Worm (Caenorhabditis elegans) whole organism, L2 larva: Measurements from ENCODE around the gene rcd-1.

Source experiments
- F13H6.1 ChIP-seq: sonication (generic microtip); optimal IDR thresholded peaks from 2 replicates; lab custom pipeline; 2016; ENCODE audit warnings: missing genetic modification characterization, missing compliant biosample characterization
- aly-2 ChIP-seq: fragments of 150-350 bp; optimal IDR thresholded peaks from 2 replicates; lab custom pipeline; 2014; ENCODE audit warnings: missing biosample characterization, missing genetic modification characterization
- ama-1 ChIP-seq: fragments of 150-350 bp; optimal IDR thresholded peaks from 2 replicates; lab custom pipeline; 2018; ENCODE audit warnings: inconsistent platforms
- fos-1 ChIP-seq: fragments of 150-350 bp; optimal IDR thresholded peaks from 2 replicates; lab custom pipeline; 2014; ENCODE audit warnings: missing biosample characterization, missing genetic modification characterization
- nhr-11 ChIP-seq: fragments of 150-350 bp; optimal IDR thresholded peaks from 2 replicates; lab custom pipeline; 2014; ENCODE audit warnings: missing biosample characterization, missing genetic modification characterization
- nhr-25 ChIP-seq: fragments of 150-350 bp; sonication (generic microtip); optimal IDR thresholded peaks from 3 replicates; lab custom pipeline; 2014; ENCODE audit warnings: missing biosample characterization, missing genetic modification characterization
- unc-62 ChIP-seq: fragments of 150-350 bp; optimal IDR thresholded peaks from 2 replicates; lab custom pipeline; 2014; ENCODE audit warnings: missing biosample characterization, missing genetic modification reagents, missing genetic modification characterization
- ztf-11 ChIP-seq: sonication (generic microtip); optimal IDR thresholded peaks from 2 replicates; lab custom pipeline; 2017; ENCODE audit warnings: missing biosample characterization, missing genetic modification characterization

ce11 chrII:3727996-3728395 lies 25.7 kb upstream of the rcd-1 start, which contains the start of gene C46E10.8:
- TF ChIP-seq ama-1 (lab: Kevin White, UChicago): no peak
- TF ChIP-seq unc-62: no peak
- TF ChIP-seq ztf-11 (tag; lab: Kevin White, UChicago): no peak
- TF ChIP-seq nhr-25 (tag; lab: Kevin White, UChicago): no peak
- TF ChIP-seq nhr-11 (tag; lab: Kevin White, UChicago): no peak
- TF ChIP-seq fos-1 (tag; lab: Kevin White, UChicago): no peak
- no peak for TF ChIP-seq F13H6.1
- TF ChIP-seq aly-2 (tag; lab: Kevin White, UChicago): no peak
